Comparison of ENCODE assay signal across 2 fruit fly cellular contexts in the genomic region with DNA sequence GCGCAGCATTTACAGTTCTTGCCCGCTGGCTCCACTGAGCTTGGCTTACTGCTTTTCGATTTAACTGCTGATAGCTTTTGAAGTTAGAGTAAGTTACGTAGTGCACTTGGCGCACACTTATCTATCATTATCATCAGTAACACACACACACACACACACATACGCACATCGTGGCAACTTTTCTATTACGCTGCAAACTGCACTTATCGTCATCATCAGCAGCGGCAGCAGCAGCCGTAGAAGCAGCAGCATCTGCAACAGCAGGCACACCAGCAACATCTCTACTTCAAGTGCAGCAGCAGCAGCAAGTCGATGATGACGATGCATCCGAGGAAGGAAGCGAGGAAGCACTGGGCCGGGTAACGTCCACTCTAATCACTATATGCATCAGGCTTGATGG.
TF ChIP-seq lines count a peak whose summit lies in the region.

No protein-coding gene starts in this region.

- no peak for TF ChIP-seq CTCF in whole organism, embryonic (GFP tag; optimal IDR thresholded peaks at IDR 0.05; lab: Kevin White, UChicago)

TF ChIP-seq in whole organism, embryonic, 481 proteins besides CTCF, POLR2A, EP300 and RAD21:
- TF ChIP-seq CG2875 (GFP tag; optimal IDR thresholded peaks at IDR 0.05; lab: Kevin White, UChicago) (no peak), Ptx1 (GFP tag; IDR thresholded peaks at IDR 0.05; lab: Robert Waterston, UW) (no peak), chif (GFP tag; optimal IDR thresholded peaks at IDR 0.05; lab: Kevin White, UChicago) (no peak), dpn (GFP tag; optimal IDR thresholded peaks at IDR 0.05; lab: Kevin White, UChicago) (no peak), CG7928 (GFP tag; optimal IDR thresholded peaks at IDR 0.05; lab: Kevin White, UChicago) (no peak), CG33213 (GFP tag; optimal IDR thresholded peaks at IDR 0.05; lab: Kevin White, UChicago) (no peak), Ets65A (GFP tag; lab: Kevin White, UChicago) (peak; percentile 52), Vsx1 (GFP tag; optimal IDR thresholded peaks at IDR 0.05; lab: Kevin White, UChicago) (no peak), pum (GFP tag; optimal IDR thresholded peaks at IDR 0.05; lab: Kevin White, UChicago) (no peak)

TF ChIP-seq in whole organism, wandering third instar larva, 38 proteins besides CTCF, POLR2A, EP300 and RAD21:
- TF ChIP-seq lola (GFP tag; optimal IDR thresholded peaks at IDR 0.05; lab: Kevin White, UChicago), result no peak
- peak; percentile 58 for TF ChIP-seq Dfd (GFP tag; optimal IDR thresholded peaks at IDR 0.05; lab: Kevin White, UChicago)
